Worm (Caenorhabditis elegans) whole organism, L4 larva: ENCODE measurements around the gene T24A6.20.

Source experiments
- daf-12 ChIP-seq: fragments of 150-350 bp; optimal IDR thresholded peaks from 2 replicates; lab custom pipeline; 2014; ENCODE audit warnings: missing biosample characterization, missing genetic modification reagents, missing genetic modification characterization
- jun-1 ChIP-seq: fragments of 150-350 bp; optimal IDR thresholded peaks from 2 replicates; lab custom pipeline; 2014; ENCODE audit warnings: missing biosample characterization, missing genetic modification reagents, missing genetic modification characterization
- lim-7 ChIP-seq: fragments of 200-800 bp; sonication (Bioruptor generic); IDR thresholded peaks from 2 replicates; pipeline ENCODE4 v1.3.6; 2022; ENCODE audit warnings: missing genetic modification characterization, missing compliant biosample characterization
- nhr-48 ChIP-seq: sonication (generic microtip); optimal IDR thresholded peaks from 2 replicates; lab custom pipeline; 2016; ENCODE audit warnings: mild to moderate bottlenecking, missing genetic modification characterization, missing compliant biosample characterization

- no peak for TF ChIP-seq jun-1 (tag; lab: Kevin White, UChicago)
- TF ChIP-seq lim-7 (GFP tag; lab: Robert Waterston, UW): no peak
- TF ChIP-seq nhr-48 (tag; lab: Kevin White, UChicago): no peak
- no peak for TF ChIP-seq daf-12 (tag; lab: Kevin White, UChicago)
These were observed 32.1 kb downstream of the T24A6.20 start for ce11 chrV:3585011-3585410.
